Worm (Caenorhabditis elegans): Measurements from ENCODE around the gene C03A3.1.

- peak; percentile 46 for TF ChIP-seq C38D4.7 (GFP tag; optimal IDR thresholded peaks at IDR 0.05)
- no peak for TF ChIP-seq fkh-10 (GFP tag; optimal IDR thresholded peaks at IDR 0.05)
- peak; percentile 25 for TF ChIP-seq zip-5 (tag; optimal IDR thresholded peaks at IDR 0.05)
- no peak for TF ChIP-seq odd-2 (tag; optimal IDR thresholded peaks at IDR 0.05)
- peak; percentile 42 for TF ChIP-seq fax-1 (tag; optimal IDR thresholded peaks at IDR 0.05)
- no peak for TF ChIP-seq dve-1 (tag; optimal IDR thresholded peaks at IDR 0.05)
- TF ChIP-seq pag-3 (tag; optimal IDR thresholded peaks at IDR 0.05; ENCODE audit: borderline replicate concordance) = no peak
Observed at ce11 chrX:11252429-11252828, 4.7 kb upstream of the C03A3.1 start.
